Worm (Caenorhabditis elegans): ENCODE data around the gene ssq-1.
A peak's percentile ranks its signal among the peaks of the same experiment; 100 is the strongest.
"Not testable (repeated sequence)": the region's sequence is repeated elsewhere in the genome, so short reads cannot be mapped to it uniquely, and the experiment has no call there.

Gene ssq-1

ce11 chrIV:9889857-9890256, 37.5 kb downstream of the ssq-1 start, which contains the start of gene ttbk-3:
Gene ttbk-3 (minus strand): TSS chrIV:9889957.
- TF ChIP-seq elt-1 (tag; optimal IDR thresholded peaks at IDR 0.05) (no peak), tbx-2 (tag; optimal IDR thresholded peaks at IDR 0.05) (no peak), ZK546.5 (tag; optimal IDR thresholded peaks at IDR 0.05) (no peak), ceh-9 (tag; optimal IDR thresholded peaks at IDR 0.05) (no peak), fos-1 (tag; optimal IDR thresholded peaks at IDR 0.05) (no peak)

ce11 chrIV:9891938-9892337, 39.6 kb downstream of the ssq-1 start, which contains the start of gene F32B6.4:
Gene F32B6.4 (minus strand): TSS chrIV:9892038.
- TF ChIP-seq mml-1 (tag; optimal IDR thresholded peaks at IDR 0.05) (no peak), mdl-1 (tag; optimal IDR thresholded peaks at IDR 0.05) (no peak), nhr-43 (tag; optimal IDR thresholded peaks at IDR 0.05; ENCODE audit: poor library complexity, severe bottlenecking) (no peak), fkh-2 (tag; optimal IDR thresholded peaks at IDR 0.05) (no peak)

ce11 chrIV:9893649-9894048, 41.3 kb downstream of the ssq-1 start, which contains the start of gene sss-1:
Gene sss-1 (minus strand): TSS chrIV:9893749.
- TF ChIP-seq egl-5, eor-1, ZK546.5 (tag; optimal IDR thresholded peaks at IDR 0.05): not testable (repeated sequence)

ce11 chrIV:9894331-9894730, 42.0 kb downstream of the ssq-1 start, which contains the start of gene msp-77:
Gene msp-77 (plus strand): TSS chrIV:9894631.
- TF ChIP-seq unc-39, nhr-77, nhr-28 (tag; optimal IDR thresholded peaks at IDR 0.05): not testable (repeated sequence)

- TF ChIP-seq skn-1 (tag; optimal IDR thresholded peaks at IDR 0.05) (no peak), zag-1 (tag; optimal IDR thresholded peaks at IDR 0.05) (no peak), ZK546.5 (tag; optimal IDR thresholded peaks at IDR 0.05) (no peak), fkh-10 (GFP tag; optimal IDR thresholded peaks at IDR 0.05) (no peak), fkh-2 (tag; optimal IDR thresholded peaks at IDR 0.05) (no peak), mdl-1 (tag; optimal IDR thresholded peaks at IDR 0.05) (no peak), ama-1 (optimal IDR thresholded peaks at IDR 0.05) (no peak), lsy-12 (tag; optimal IDR thresholded peaks at IDR 0.05) (no peak)
Observed at ce11 chrIV:9895088-9895487, 42.7 kb downstream of the ssq-1 start, which contains the start of gene ssp-32. Gene ssp-32 (plus strand): TSS chrIV:9895388.

- no peak for TF ChIP-seq nhr-28 (tag; optimal IDR thresholded peaks at IDR 0.05)
- TF ChIP-seq hmg-11 (tag; optimal IDR thresholded peaks at IDR 0.05), result no peak
- no peak for TF ChIP-seq egl-27 (tag; optimal IDR thresholded peaks at IDR 0.05)
- no peak for TF ChIP-seq elt-2 (tag; optimal IDR thresholded peaks at IDR 0.05)
- no peak for TF ChIP-seq ceh-82 (tag; optimal IDR thresholded peaks at IDR 0.05)
- no peak for TF ChIP-seq unc-39 (tag; optimal IDR thresholded peaks at IDR 0.05)
- TF ChIP-seq skn-1 (tag; optimal IDR thresholded peaks at IDR 0.05), result no peak
- TF ChIP-seq fkh-2 (tag; optimal IDR thresholded peaks at IDR 0.05), result no peak
- no peak for TF ChIP-seq ceh-9 (tag; optimal IDR thresholded peaks at IDR 0.05)
- no peak for TF ChIP-seq fos-1 (tag; optimal IDR thresholded peaks at IDR 0.05)
- no peak for TF ChIP-seq eor-1 (tag; optimal IDR thresholded peaks at IDR 0.05)
- no peak for TF ChIP-seq lin-39 (tag; optimal IDR thresholded peaks at IDR 0.05)
- TF ChIP-seq ztf-4 (tag; optimal IDR thresholded peaks at IDR 0.05), result no peak
- no peak for TF ChIP-seq ceh-16 (tag; optimal IDR thresholded peaks at IDR 0.05)
- no peak for TF ChIP-seq nhr-43 (tag; optimal IDR thresholded peaks at IDR 0.05; ENCODE audit: poor library complexity, severe bottlenecking)
- no peak for TF ChIP-seq zag-1 (tag; optimal IDR thresholded peaks at IDR 0.05)
- TF ChIP-seq pqm-1 (tag; optimal IDR thresholded peaks at IDR 0.05), result no peak
- no peak for TF ChIP-seq elt-3 (tag; optimal IDR thresholded peaks at IDR 0.05)
Observed at ce11 chrIV:9898712-9899111, 46.4 kb downstream of the ssq-1 start, which contains the start of gene tbc-3. Gene tbc-3 (plus strand): TSS chrIV:9899012.

- peak; percentile 34 for TF ChIP-seq pha-4 (tag; optimal IDR thresholded peaks at IDR 0.05)
- peak; percentile 31 for TF ChIP-seq lin-15B (tag; optimal IDR thresholded peaks at IDR 0.05)
- TF ChIP-seq snpc-4 (tag; optimal IDR thresholded peaks at IDR 0.05), result no peak
- TF ChIP-seq ama-1 (optimal IDR thresholded peaks at IDR 0.05), result no peak
- no peak for TF ChIP-seq ceh-28 (tag; optimal IDR thresholded peaks at IDR 0.05)
- peak; percentile 7 for TF ChIP-seq hmg-11 (tag; optimal IDR thresholded peaks at IDR 0.05)
Observed at ce11 chrIV:9899227-9899626, 46.9 kb downstream of the ssq-1 start.
